Fruit fly (Drosophila melanogaster) whole organism, embryonic: Measurements from ENCODE around the gene CAH7.

ENCODE experiments used
- ATbp ChIP-seq: fragments of 200-800 bp; sonication (Bioruptor generic); optimal IDR thresholded peaks from 2 replicates; lab custom pipeline; 2017; ENCODE audit warnings: missing biosample characterization, mild to moderate bottlenecking, missing genetic modification characterization, missing genetic modification reagents
- Atf-2 ChIP-seq: fragments of 200-800 bp; sonication (Bioruptor generic); optimal IDR thresholded peaks from 2 replicates; lab custom pipeline; 2016; ENCODE audit warnings: missing biosample characterization, missing genetic modification characterization
- BEAF-32 ChIP-seq: fragments of 200-800 bp; sonication (Bioruptor generic); optimal IDR thresholded peaks from 3 replicates; lab custom pipeline; 2017; ENCODE audit warnings: missing biosample characterization, missing genetic modification characterization, mild to moderate bottlenecking, moderate library complexity, missing genetic modification reagents
- BtbVII ChIP-seq: fragments of 200-800 bp; sonication (Bioruptor generic); optimal IDR thresholded peaks from 3 replicates; lab custom pipeline; 2017; ENCODE audit warnings: missing biosample characterization, mild to moderate bottlenecking, missing genetic modification characterization
- C15 ChIP-seq: fragments of 200-800 bp; sonication (Bioruptor generic); IDR thresholded peaks from 3 replicates; pipeline ENCODE4 v1.3.6; 2022; ENCODE audit warnings: missing biosample characterization, missing genetic modification characterization
- CG1024 ChIP-seq: fragments of 200-800 bp; sonication (Bioruptor generic); IDR thresholded peaks from 2 replicates; pipeline ENCODE4 v1.3.6; 2022; ENCODE audit warnings: missing biosample characterization, missing genetic modification characterization
- CG10267 ChIP-seq: fragments of 200-800 bp; sonication (Bioruptor generic); optimal IDR thresholded peaks from 2 replicates; lab custom pipeline; 2018; ENCODE audit warnings: missing biosample characterization, mild to moderate bottlenecking, missing genetic modification characterization, moderate library complexity
- CG11695 ChIP-seq: fragments of 200-800 bp; sonication (Bioruptor generic); IDR thresholded peaks from 3 replicates; pipeline ENCODE4 v1.3.6; 2022; ENCODE audit warnings: missing biosample characterization, missing genetic modification characterization
- CG12071 ChIP-seq: fragments of 200-800 bp; sonication (Bioruptor generic); optimal IDR thresholded peaks from 3 replicates; lab custom pipeline; 2018; ENCODE audit warnings: missing biosample characterization, mild to moderate bottlenecking, missing genetic modification characterization
- CG13123 ChIP-seq: fragments of 200-800 bp; sonication (Bioruptor generic); optimal IDR thresholded peaks from 2 replicates; lab custom pipeline; 2016; ENCODE audit warnings: missing biosample characterization, missing genetic modification characterization
- CG14667 ChIP-seq: fragments of 200-800 bp; sonication (Bioruptor generic); IDR thresholded peaks from 2 replicates; pipeline ENCODE4 v1.3.6; 2022; ENCODE audit warnings: missing biosample characterization, missing genetic modification characterization
- CG15269 ChIP-seq: fragments of 200-800 bp; sonication (Bioruptor generic); optimal IDR thresholded peaks from 2 replicates; lab custom pipeline; 2018; ENCODE audit warnings: missing biosample characterization, mild to moderate bottlenecking, missing genetic modification characterization, moderate library complexity
- CG15479 ChIP-seq: fragments of 200-800 bp; sonication (Bioruptor generic); optimal IDR thresholded peaks from 3 replicates; lab custom pipeline; 2019; ENCODE audit warnings: missing biosample characterization, mild to moderate bottlenecking, missing genetic modification characterization, moderate library complexity
- CG1602 ChIP-seq: fragments of 200-800 bp; sonication (Bioruptor generic); optimal IDR thresholded peaks from 3 replicates; lab custom pipeline; 2016; ENCODE audit warnings: missing biosample characterization, missing genetic modification characterization
- CG1647 ChIP-seq: fragments of 200-800 bp; sonication (Bioruptor generic); optimal IDR thresholded peaks from 3 replicates; lab custom pipeline; 2016; ENCODE audit warnings: missing biosample characterization, missing genetic modification characterization
- CG18476 ChIP-seq: fragments of 200-800 bp; sonication (Bioruptor generic); optimal IDR thresholded peaks from 2 replicates; lab custom pipeline; 2016; ENCODE audit warnings: missing biosample characterization, mild to moderate bottlenecking, missing genetic modification characterization
- CG2116 ChIP-seq: fragments of 200-800 bp; sonication (Bioruptor generic); optimal IDR thresholded peaks from 3 replicates; lab custom pipeline; 2018; ENCODE audit warnings: missing biosample characterization, mild to moderate bottlenecking, missing genetic modification characterization
- CG3163 ChIP-seq: fragments of 200-800 bp; sonication (Bioruptor generic); optimal IDR thresholded peaks from 3 replicates; lab custom pipeline; 2016; ENCODE audit warnings: missing biosample characterization, missing genetic modification characterization
- CG3281 ChIP-seq: fragments of 200-800 bp; sonication (Bioruptor generic); optimal IDR thresholded peaks from 3 replicates; lab custom pipeline; 2017; ENCODE audit warnings: missing biosample characterization, mild to moderate bottlenecking, missing genetic modification characterization
- CG3838 ChIP-seq: fragments of 200-800 bp; sonication (Bioruptor generic); optimal IDR thresholded peaks from 3 replicates; lab custom pipeline; 2016; ENCODE audit warnings: missing biosample characterization, missing genetic modification characterization
- CG4360 ChIP-seq: fragments of 200-800 bp; sonication (Bioruptor generic); IDR thresholded peaks from 2 replicates; pipeline ENCODE4 v1.3.6; 2022; ENCODE audit warnings: missing biosample characterization, missing genetic modification characterization
- CHES-1-like ChIP-seq: fragments of 200-800 bp; sonication (Bioruptor generic); optimal IDR thresholded peaks from 2 replicates; lab custom pipeline; 2016; ENCODE audit warnings: missing biosample characterization, missing genetic modification characterization
- D19A ChIP-seq: fragments of 200-800 bp; optimal IDR thresholded peaks from 3 replicates; lab custom pipeline; 2019; ENCODE audit warnings: missing biosample characterization, mild to moderate bottlenecking, missing genetic modification characterization, moderate library complexity
- D19B ChIP-seq: fragments of 200-800 bp; sonication (Bioruptor generic); optimal IDR thresholded peaks from 2 replicates; lab custom pipeline; 2017; ENCODE audit warnings: missing biosample characterization, mild to moderate bottlenecking, missing genetic modification characterization
- E2f2 ChIP-seq: fragments of 200-800 bp; sonication (Bioruptor generic); IDR thresholded peaks from 2 replicates; pipeline ENCODE4 v1.3.6; 2022; ENCODE audit warnings: missing biosample characterization, missing genetic modification characterization
- Ets65A ChIP-seq: fragments of 200-800 bp; sonication (Bioruptor generic); peaks from one replicate; lab custom pipeline; 2016; ENCODE audit warnings: missing biosample characterization, missing genetic modification characterization
- Lim3 ChIP-seq: fragments of 200-800 bp; sonication (Bioruptor generic); IDR thresholded peaks from 2 replicates; pipeline ENCODE4 v1.3.6; 2022; ENCODE audit warnings: missing biosample characterization, missing genetic modification characterization
- Oaz ChIP-seq: fragments of 200-800 bp; sonication (Bioruptor generic); IDR thresholded peaks from 2 replicates; pipeline ENCODE4 v1.3.6; 2022; ENCODE audit warnings: missing biosample characterization, missing genetic modification characterization
- Side ChIP-seq: fragments of 200-800 bp; sonication (Bioruptor generic); optimal IDR thresholded peaks from 2 replicates; lab custom pipeline; 2016; ENCODE audit warnings: missing biosample characterization, missing genetic modification characterization
- Six4 ChIP-seq: fragments of 200-800 bp; sonication (Bioruptor generic); optimal IDR thresholded peaks from 2 replicates; lab custom pipeline; 2016; ENCODE audit warnings: missing biosample characterization, missing genetic modification characterization
- Sox102F ChIP-seq: fragments of 200-800 bp; sonication (Bioruptor generic); optimal IDR thresholded peaks from 2 replicates; lab custom pipeline; 2018; ENCODE audit warnings: missing biosample characterization, mild to moderate bottlenecking, missing genetic modification characterization, moderate library complexity
- amos ChIP-seq: fragments of 200-800 bp; sonication (Bioruptor generic); IDR thresholded peaks from 2 replicates; pipeline ENCODE4 v1.3.6; 2022; ENCODE audit warnings: missing biosample characterization, missing genetic modification characterization; ENCODE audit not compliant: partially characterized antibody
- az2 ChIP-seq: fragments of 200-800 bp; sonication (Bioruptor generic); optimal IDR thresholded peaks from 3 replicates; lab custom pipeline; 2016; ENCODE audit warnings: missing biosample characterization, missing genetic modification characterization
- bsh ChIP-seq, 2 experiments: fragments of 200-800 bp; sonication (Bioruptor generic); optimal IDR thresholded peaks; 2 replicates each; lab custom pipeline; 2017 to 2018; ENCODE audit warnings: mild to moderate bottlenecking in 2 of 2, missing biosample characterization in 2 of 2, missing genetic modification characterization in 2 of 2, moderate library complexity in 1 of 2
- cato ChIP-seq: fragments of 200-800 bp; sonication (Bioruptor generic); optimal IDR thresholded peaks from 2 replicates; lab custom pipeline; 2016; ENCODE audit warnings: missing biosample characterization, missing genetic modification characterization, borderline replicate concordance
- cg ChIP-seq: fragments of 200-800 bp; sonication (Bioruptor generic); optimal IDR thresholded peaks from 3 replicates; lab custom pipeline; 2019; ENCODE audit warnings: missing biosample characterization, mild to moderate bottlenecking, missing genetic modification characterization, moderate library complexity
- chinmo ChIP-seq: fragments of 200-800 bp; sonication (Bioruptor generic); IDR thresholded peaks from 4 replicates; pipeline ENCODE4 v1.3.6; 2022; ENCODE audit warnings: missing biosample characterization, missing genetic modification characterization; ENCODE audit not compliant: partially characterized antibody
- exex ChIP-seq: fragments of 200-800 bp; sonication (Bioruptor generic); optimal IDR thresholded peaks from 4 replicates; lab custom pipeline; 2018; ENCODE audit warnings: missing biosample characterization, mild to moderate bottlenecking, missing genetic modification characterization, moderate library complexity
- grau ChIP-seq: fragments of 200-800 bp; optimal IDR thresholded peaks from 3 replicates; lab custom pipeline; 2019; ENCODE audit warnings: missing biosample characterization, mild to moderate bottlenecking, missing genetic modification characterization, moderate library complexity
- lmd ChIP-seq: fragments of 200-800 bp; sonication (Bioruptor generic); IDR thresholded peaks from 2 replicates; pipeline ENCODE4 v1.3.6; 2022; ENCODE audit warnings: missing biosample characterization, missing genetic modification characterization
- odd ChIP-seq: fragments of 200-800 bp; sonication (Bioruptor generic); optimal IDR thresholded peaks from 2 replicates; lab custom pipeline; 2017; ENCODE audit warnings: missing biosample characterization, mild to moderate bottlenecking, missing genetic modification characterization
- phol ChIP-seq: fragments of 200-800 bp; sonication (Bioruptor generic); optimal IDR thresholded peaks from 3 replicates; lab custom pipeline; 2018; ENCODE audit warnings: missing biosample characterization, mild to moderate bottlenecking, missing genetic modification characterization, moderate library complexity
- pros ChIP-seq: fragments of 200-800 bp; sonication (Bioruptor generic); optimal IDR thresholded peaks from 3 replicates; lab custom pipeline; 2019; ENCODE audit warnings: missing biosample characterization, mild to moderate bottlenecking, missing genetic modification characterization, moderate library complexity
- shn ChIP-seq: fragments of 200-800 bp; sonication (Bioruptor generic); optimal IDR thresholded peaks from 3 replicates; lab custom pipeline; 2016; ENCODE audit warnings: missing biosample characterization, missing genetic modification characterization
- sim ChIP-seq: fragments of 200-800 bp; sonication (Bioruptor generic); IDR thresholded peaks from 2 replicates; pipeline ENCODE4 v1.3.6; 2022; ENCODE audit warnings: missing biosample characterization, missing genetic modification characterization
- trh ChIP-seq: fragments of 200-800 bp; sonication (Bioruptor generic); optimal IDR thresholded peaks from 2 replicates; lab custom pipeline; 2016; ENCODE audit warnings: missing biosample characterization, missing genetic modification characterization
- ttk ChIP-seq: fragments of 200-800 bp; sonication (Bioruptor generic); IDR thresholded peaks from 2 replicates; pipeline ENCODE4 v2.1.2; 2022; ENCODE audit warnings: missing biosample characterization, missing genetic modification characterization
- twi ChIP-seq: fragments of 200-800 bp; optimal IDR thresholded peaks from 2 replicates; lab custom pipeline; 2019; ENCODE audit warnings: missing biosample characterization, mild to moderate bottlenecking, missing genetic modification characterization, moderate library complexity
- zfh1 ChIP-seq: fragments of 200-800 bp; sonication (Bioruptor generic); IDR thresholded peaks from 3 replicates; pipeline ENCODE4 v1.3.6; 2022; ENCODE audit warnings: missing biosample characterization, missing genetic modification characterization

The CAH7 gene

dm6 chr3R:10087206-10087927 is 24.7 kb upstream of the CAH7 start (continued):
- TF ChIP-seq zfh1 (GFP tag; lab: Robert Waterston, UW) (peak; percentile 66; the same call in 2 of the 3 replicates), lmd (GFP tag; lab: Robert Waterston, UW) (peak; percentile 78), E2f2 (GFP tag; lab: Robert Waterston, UW) (peak; percentile 36; the same call in 1 of the 2 replicates), Oaz (GFP tag; lab: Robert Waterston, UW) (peak; percentile 46; the same call in 1 of the 2 replicates), exex (tag; lab: Kevin White, UChicago) (peak; percentile 5), phol (tag; lab: Kevin White, UChicago) (peak; percentile 73), Ets65A (GFP tag; lab: Kevin White, UChicago) (peak; percentile 96), ttk (GFP tag; lab: Robert Waterston, UW) (peak; percentile 62), CG11695 (no peak), Lim3 (0 out of 2 replicates have a peak, but pooled peaks have one; percentile 23), az2 (peak; percentile 68), BtbVII (GFP tag; lab: Kevin White, UChicago) (peak; percentile 65), grau (tag; lab: Kevin White, UChicago) (peak; percentile 62), twi (tag; lab: Kevin White, UChicago) (no peak), shn (GFP tag; lab: Kevin White, UChicago) (peak; percentile 31), CG18476 (GFP tag; lab: Kevin White, UChicago) (no peak), cato (GFP tag; lab: Kevin White, UChicago) (peak; percentile 40), sim (GFP tag; lab: Robert Waterston, UW) (no peak), CG3281 (GFP tag; lab: Kevin White, UChicago) (peak; percentile 64), CG1602 (GFP tag; lab: Kevin White, UChicago) (peak; percentile 53), CG12071 (GFP tag; lab: Kevin White, UChicago) (peak; percentile 13), Atf-2 (peak; percentile 47), BEAF-32 (GFP tag; lab: Kevin White, UChicago) (no peak), CG15269 (tag; lab: Kevin White, UChicago) (peak; percentile 52), C15 (GFP tag; lab: Robert Waterston, UW) (peak; percentile 59; the same call in 1 of the 3 replicates), CG15479 (GFP tag; lab: Kevin White, UChicago) (no peak), CG2116 (peak; percentile 32), CHES-1-like (GFP tag; lab: Kevin White, UChicago) (peak; percentile 67), CG4360 (GFP tag; lab: Robert Waterston, UW) (no peak), Sox102F (GFP tag; lab: Kevin White, UChicago) (peak; percentile 68), pros (peak; percentile 80), D19A (tag; lab: Kevin White, UChicago) (no peak), CG13123 (GFP tag; lab: Kevin White, UChicago) (peak; percentile 19), trh (peak; percentile 38), CG3838 (GFP tag; lab: Kevin White, UChicago) (no peak), odd (GFP tag; lab: Kevin White, UChicago) (no peak), cg (GFP tag; lab: Kevin White, UChicago) (peak; percentile 96), ATbp (GFP tag; lab: Kevin White, UChicago) (peak; percentile 60), Side (GFP tag; lab: Kevin White, UChicago) (peak; percentile 84), chinmo (GFP tag; lab: Robert Waterston, UW) (peak; percentile 99), CG1024 (peak; percentile 56; the same call in 1 of the 2 replicates), CG3163 (GFP tag; lab: Kevin White, UChicago) (peak; percentile 28), CG1647 (GFP tag; lab: Kevin White, UChicago) (peak; percentile 38), amos (GFP tag; lab: Robert Waterston, UW) (no peak), D19B (GFP tag; lab: Kevin White, UChicago) (peak; percentile 39), CG10267 (tag; lab: Kevin White, UChicago) (peak; percentile 20), bsh (GFP tag; optimal IDR thresholded peaks at IDR 0.05; lab: Kevin White, UChicago) (peak; percentile 59 to 78), CG14667 (GFP tag; lab: Robert Waterston, UW) (peak; percentile 56), Six4 (GFP tag; lab: Kevin White, UChicago) (peak; percentile 57)
